Fruit fly (Drosophila melanogaster) whole organism, embryonic: Measurements from ENCODE around the gene Cchl.
A peak's percentile ranks its signal among the peaks of the same experiment; 100 is the strongest.

Experiments used
- Aef1 ChIP-seq: fragments of 200-800 bp; sonication (Bioruptor generic); IDR thresholded peaks from 3 replicates; pipeline ENCODE4 v1.3.6; 2022; ENCODE audit warnings: missing biosample characterization, missing genetic modification characterization
- Bgb ChIP-seq: fragments of 200-800 bp; sonication (Bioruptor generic); IDR thresholded peaks from 2 replicates; pipeline ENCODE4 v1.3.6; 2022; ENCODE audit warnings: missing biosample characterization, missing genetic modification characterization; ENCODE audit not compliant: partially characterized antibody
- CG10209 ChIP-seq: fragments of 200-800 bp; sonication (Bioruptor generic); optimal IDR thresholded peaks from 3 replicates; lab custom pipeline; 2017; ENCODE audit warnings: missing biosample characterization, mild to moderate bottlenecking, missing genetic modification characterization, missing genetic modification reagents
- CG1024 ChIP-seq: fragments of 200-800 bp; sonication (Bioruptor generic); IDR thresholded peaks from 2 replicates; pipeline ENCODE4 v1.3.6; 2022; ENCODE audit warnings: missing biosample characterization, missing genetic modification characterization
- CG10462 ChIP-seq: fragments of 200-800 bp; sonication (Bioruptor generic); optimal IDR thresholded peaks from 2 replicates; lab custom pipeline; 2016; ENCODE audit warnings: missing biosample characterization, missing genetic modification characterization
- CG11696 ChIP-seq: fragments of 200-800 bp; sonication (Bioruptor generic); IDR thresholded peaks from 2 replicates; pipeline ENCODE4 v1.3.6; 2022; ENCODE audit warnings: missing biosample characterization, missing genetic modification characterization
- CG12219 ChIP-seq: fragments of 200-800 bp; sonication (Bioruptor generic); optimal IDR thresholded peaks from 3 replicates; lab custom pipeline; 2018; ENCODE audit warnings: missing biosample characterization, mild to moderate bottlenecking, missing genetic modification characterization
- CG13123 ChIP-seq: fragments of 200-800 bp; sonication (Bioruptor generic); optimal IDR thresholded peaks from 2 replicates; lab custom pipeline; 2016; ENCODE audit warnings: missing biosample characterization, missing genetic modification characterization
- CG14014 ChIP-seq: fragments of 200-800 bp; sonication (Bioruptor generic); IDR thresholded peaks from 2 replicates; pipeline ENCODE4 v1.3.6; 2022; ENCODE audit warnings: missing biosample characterization, missing genetic modification characterization
- CG14667 ChIP-seq: fragments of 200-800 bp; sonication (Bioruptor generic); IDR thresholded peaks from 2 replicates; pipeline ENCODE4 v1.3.6; 2022; ENCODE audit warnings: missing biosample characterization, missing genetic modification characterization
- CG15696 ChIP-seq: fragments of 200-800 bp; sonication (Bioruptor generic); optimal IDR thresholded peaks from 2 replicates; lab custom pipeline; 2019; ENCODE audit warnings: missing biosample characterization, mild to moderate bottlenecking, missing genetic modification characterization, moderate library complexity
- CG1602 ChIP-seq: fragments of 200-800 bp; sonication (Bioruptor generic); optimal IDR thresholded peaks from 3 replicates; lab custom pipeline; 2016; ENCODE audit warnings: missing biosample characterization, missing genetic modification characterization
- CG17328 ChIP-seq: fragments of 200-800 bp; sonication (Bioruptor generic); IDR thresholded peaks from 2 replicates; pipeline ENCODE4 v1.3.6; 2022; ENCODE audit warnings: missing biosample characterization, missing genetic modification characterization
- CG18619 ChIP-seq: fragments of 200-800 bp; sonication (Bioruptor generic); optimal IDR thresholded peaks from 3 replicates; lab custom pipeline; 2017; ENCODE audit warnings: missing biosample characterization, mild to moderate bottlenecking, missing genetic modification characterization
- CG2889 ChIP-seq: fragments of 200-800 bp; sonication (Bioruptor generic); IDR thresholded peaks from 3 replicates; pipeline ENCODE4 v1.3.6; 2022; ENCODE audit warnings: missing biosample characterization, missing genetic modification characterization
- CG4328 ChIP-seq: fragments of 200-800 bp; sonication (Bioruptor generic); optimal IDR thresholded peaks from 3 replicates; lab custom pipeline; 2017; ENCODE audit warnings: missing biosample characterization, missing genetic modification reagents, missing genetic modification characterization
- CG7745 ChIP-seq: fragments of 200-800 bp; sonication (Bioruptor generic); optimal IDR thresholded peaks from 2 replicates; lab custom pipeline; 2018; ENCODE audit warnings: missing biosample characterization, mild to moderate bottlenecking, missing genetic modification characterization, moderate library complexity
- CG9817 ChIP-seq: fragments of 200-800 bp; sonication (Bioruptor generic); optimal IDR thresholded peaks from 2 replicates; lab custom pipeline; 2018; ENCODE audit warnings: missing biosample characterization, mild to moderate bottlenecking, missing genetic modification characterization, moderate library complexity
- CHES-1-like ChIP-seq: fragments of 200-800 bp; sonication (Bioruptor generic); optimal IDR thresholded peaks from 2 replicates; lab custom pipeline; 2016; ENCODE audit warnings: missing biosample characterization, missing genetic modification characterization
- E2f1 ChIP-seq: fragments of 200-800 bp; sonication (Bioruptor generic); IDR thresholded peaks from 2 replicates; pipeline ENCODE4 v1.3.6; 2022; ENCODE audit warnings: missing biosample characterization, missing genetic modification characterization
- E2f2 ChIP-seq: fragments of 200-800 bp; sonication (Bioruptor generic); IDR thresholded peaks from 2 replicates; pipeline ENCODE4 v1.3.6; 2022; ENCODE audit warnings: missing biosample characterization, missing genetic modification characterization
- Gsc ChIP-seq: fragments of 200-800 bp; sonication (Bioruptor generic); IDR thresholded peaks from 2 replicates; pipeline ENCODE4 v1.3.6; 2022; ENCODE audit warnings: missing biosample characterization, missing genetic modification characterization
- H2.0 ChIP-seq: fragments of 200-800 bp; sonication (Bioruptor generic); IDR thresholded peaks from 2 replicates; pipeline ENCODE4 v1.3.6; 2022; ENCODE audit warnings: missing biosample characterization, missing genetic modification characterization
- HLH3B ChIP-seq: fragments of 200-800 bp; sonication (Bioruptor generic); IDR thresholded peaks from 2 replicates; pipeline ENCODE4 v1.3.6; 2022; ENCODE audit warnings: missing biosample characterization, missing genetic modification characterization
- HmgD ChIP-seq: fragments of 200-800 bp; sonication (Bioruptor generic); optimal IDR thresholded peaks from 3 replicates; lab custom pipeline; 2016; ENCODE audit warnings: missing biosample characterization, missing genetic modification characterization
- MBD-R2 ChIP-seq: fragments of 200-800 bp; sonication (Bioruptor generic); IDR thresholded peaks from 2 replicates; pipeline ENCODE4 v1.3.6; 2022; ENCODE audit warnings: missing biosample characterization, missing genetic modification characterization
- MTF-1 ChIP-seq: fragments of 200-800 bp; sonication (Bioruptor generic); optimal IDR thresholded peaks from 2 replicates; lab custom pipeline; 2018; ENCODE audit warnings: missing biosample characterization, mild to moderate bottlenecking, missing genetic modification characterization, borderline replicate concordance
- Meics ChIP-seq: fragments of 200-800 bp; sonication (Bioruptor generic); optimal IDR thresholded peaks from 2 replicates; lab custom pipeline; 2017; ENCODE audit warnings: missing biosample characterization, mild to moderate bottlenecking, missing genetic modification characterization
- NFAT ChIP-seq: fragments of 200-800 bp; sonication (Bioruptor generic); IDR thresholded peaks from 2 replicates; pipeline ENCODE4 v1.3.6; 2022; ENCODE audit warnings: missing biosample characterization, missing genetic modification characterization
- Rx ChIP-seq: fragments of 200-800 bp; sonication (Bioruptor generic); IDR thresholded peaks from 2 replicates; pipeline ENCODE4 v1.3.6; 2022; ENCODE audit warnings: missing biosample characterization, missing genetic modification characterization
- YL-1 ChIP-seq: fragments of 200-800 bp; sonication (Bioruptor generic); optimal IDR thresholded peaks from 3 replicates; lab custom pipeline; 2017; ENCODE audit warnings: missing biosample characterization, mild to moderate bottlenecking, missing genetic modification characterization
- ap ChIP-seq: fragments of 200-800 bp; sonication (Bioruptor generic); IDR thresholded peaks from 2 replicates; pipeline ENCODE4 v1.3.6; 2022; ENCODE audit warnings: missing biosample characterization, missing genetic modification characterization
- ara ChIP-seq: fragments of 200-800 bp; sonication (Bioruptor generic); IDR thresholded peaks from 2 replicates; pipeline ENCODE4 v1.3.6; 2022; ENCODE audit warnings: missing biosample characterization, missing genetic modification characterization
- bcd ChIP-seq: fragments of 200-800 bp; sonication (Bioruptor generic); optimal IDR thresholded peaks from 2 replicates; lab custom pipeline; 2017; ENCODE audit warnings: missing biosample characterization, mild to moderate bottlenecking, missing genetic modification characterization
- bsh ChIP-seq, 2 experiments: fragments of 200-800 bp; sonication (Bioruptor generic); optimal IDR thresholded peaks; 2 replicates each; lab custom pipeline; 2017 to 2018; ENCODE audit warnings: mild to moderate bottlenecking in 2 of 2, missing biosample characterization in 2 of 2, missing genetic modification characterization in 2 of 2, moderate library complexity in 1 of 2
- chif ChIP-seq, 2 experiments: fragments of 200-800 bp; sonication (Bioruptor generic); optimal IDR thresholded peaks; 3 replicates each; lab custom pipeline; 2016; ENCODE audit warnings: missing biosample characterization in 2 of 2, missing genetic modification characterization in 2 of 2
- chn ChIP-seq: fragments of 200-800 bp; sonication (Bioruptor generic); optimal IDR thresholded peaks from 2 replicates; lab custom pipeline; 2016; ENCODE audit warnings: missing biosample characterization, missing genetic modification characterization
- dpn ChIP-seq, 2 experiments: fragments of 200-800 bp; sonication (Bioruptor generic); optimal IDR thresholded peaks; 3 replicates each; lab custom pipeline; 2016; ENCODE audit warnings: missing biosample characterization in 2 of 2, missing genetic modification characterization in 2 of 2
- dysf ChIP-seq: fragments of 200-800 bp; sonication (Bioruptor generic); IDR thresholded peaks from 3 replicates; pipeline ENCODE4 v1.3.6; 2022; ENCODE audit warnings: missing biosample characterization, missing genetic modification characterization
- ems ChIP-seq: fragments of 200-800 bp; sonication (Bioruptor generic); optimal IDR thresholded peaks from 3 replicates; lab custom pipeline; 2016; ENCODE audit warnings: missing biosample characterization, missing genetic modification characterization
- fd3F ChIP-seq: fragments of 200-800 bp; sonication (Bioruptor generic); optimal IDR thresholded peaks from 2 replicates; lab custom pipeline; 2018; ENCODE audit warnings: missing biosample characterization, mild to moderate bottlenecking, missing genetic modification characterization, moderate library complexity
- grau ChIP-seq: fragments of 200-800 bp; optimal IDR thresholded peaks from 3 replicates; lab custom pipeline; 2019; ENCODE audit warnings: missing biosample characterization, mild to moderate bottlenecking, missing genetic modification characterization, moderate library complexity
- hbn ChIP-seq: fragments of 200-800 bp; sonication (Bioruptor generic); IDR thresholded peaks from 2 replicates; pipeline ENCODE4 v1.3.6; 2022; ENCODE audit warnings: missing biosample characterization, missing genetic modification characterization; ENCODE audit not compliant: partially characterized antibody
- lilli ChIP-seq: fragments of 200-800 bp; sonication (Bioruptor generic); optimal IDR thresholded peaks from 3 replicates; lab custom pipeline; 2016; ENCODE audit warnings: missing biosample characterization, missing genetic modification characterization
- p53 ChIP-seq: fragments of 200-800 bp; sonication (Bioruptor generic); optimal IDR thresholded peaks from 2 replicates; lab custom pipeline; 2016; ENCODE audit warnings: missing biosample characterization, missing genetic modification characterization
- pb ChIP-seq: fragments of 200-800 bp; sonication (Bioruptor generic); optimal IDR thresholded peaks from 3 replicates; lab custom pipeline; 2016; ENCODE audit warnings: missing biosample characterization, missing genetic modification characterization
- ttk ChIP-seq: fragments of 200-800 bp; sonication (Bioruptor generic); IDR thresholded peaks from 2 replicates; pipeline ENCODE4 v2.1.2; 2022; ENCODE audit warnings: missing biosample characterization, missing genetic modification characterization

The Cchl gene

dm6 chr3R:21992909-21993308 is 34.4 kb downstream of the Cchl start (continued):
- TF ChIP-seq Bgb (GFP tag; lab: Robert Waterston, UW) = no peak
- peak; percentile 24; the same call in 1 of the 2 replicates for TF ChIP-seq E2f1
- TF ChIP-seq CG4328 (GFP tag; lab: Kevin White, UChicago) = no peak
- TF ChIP-seq CHES-1-like (GFP tag; lab: Kevin White, UChicago) = no peak
- TF ChIP-seq E2f2 = peak; percentile 23; the same call in 1 of the 2 replicates
- no peak for TF ChIP-seq hbn (GFP tag; lab: Robert Waterston, UW)
- TF ChIP-seq CG13123 (GFP tag; lab: Kevin White, UChicago) = no peak
- TF ChIP-seq MTF-1 = no peak
- TF ChIP-seq CG10209 = peak; percentile 22
- peak in 1 of 2 experiments; percentile 11 for TF ChIP-seq bsh (GFP tag; optimal IDR thresholded peaks at IDR 0.05; lab: Kevin White, UChicago)
- TF ChIP-seq p53 = no peak
- no peak for TF ChIP-seq YL-1 (GFP tag; lab: Kevin White, UChicago)
- peak; percentile 20; the same call in 1 of the 2 replicates for TF ChIP-seq MBD-R2 (GFP tag; lab: Robert Waterston, UW)
- no peak for TF ChIP-seq pb (GFP tag; lab: Kevin White, UChicago)
- TF ChIP-seq ap (GFP tag; lab: Robert Waterston, UW) = peak; percentile 17; the same call in 1 of the 2 replicates
- TF ChIP-seq chif (GFP tag; optimal IDR thresholded peaks at IDR 0.05; lab: Kevin White, UChicago) = peak; percentile 15 to 46
- peak; percentile 26 for TF ChIP-seq chn (GFP tag; lab: Kevin White, UChicago)
- peak; percentile 67 for TF ChIP-seq Aef1
- peak; percentile 37 for TF ChIP-seq CG9817 (tag; lab: Kevin White, UChicago)
- no peak for TF ChIP-seq HmgD (GFP tag; lab: Kevin White, UChicago)
- peak; percentile 59; the same call in 1 of the 2 replicates for TF ChIP-seq ttk (GFP tag; lab: Robert Waterston, UW)
- no peak for TF ChIP-seq CG15696 (tag; lab: Kevin White, UChicago)
- TF ChIP-seq bcd (GFP tag; lab: Kevin White, UChicago) = peak; percentile 18
- peak; percentile 18 for TF ChIP-seq fd3F (GFP tag; lab: Kevin White, UChicago)
- TF ChIP-seq CG11696 (GFP tag; lab: Robert Waterston, UW) = 0 out of 2 replicates have a peak, but pooled peaks have one; percentile 23
- TF ChIP-seq CG7745 (tag; lab: Kevin White, UChicago) = no peak
- TF ChIP-seq dysf (GFP tag; lab: Robert Waterston, UW) = peak; percentile 66; the same call in 2 of the 3 replicates
- peak; percentile 5 for TF ChIP-seq CG12219 (GFP tag; lab: Kevin White, UChicago)
- peak; percentile 44 for TF ChIP-seq CG1602 (GFP tag; lab: Kevin White, UChicago)
- TF ChIP-seq ems (GFP tag; lab: Kevin White, UChicago) = peak; percentile 13
- TF ChIP-seq CG1024 = 0 out of 2 replicates have a peak, but pooled peaks have one; percentile 9
- no peak for TF ChIP-seq CG10462 (GFP tag; lab: Kevin White, UChicago)
- peak; percentile 57; the same call in 1 of the 2 replicates for TF ChIP-seq H2.0 (GFP tag; lab: Robert Waterston, UW)
- peak; percentile 29; the same call in 1 of the 2 replicates for TF ChIP-seq Rx (GFP tag; lab: Robert Waterston, UW)
- TF ChIP-seq CG14667 = peak; percentile 36; the same call in 1 of the 2 replicates
- TF ChIP-seq grau = peak; percentile 68
- peak; percentile 52; the same call in 1 of the 2 replicates for TF ChIP-seq CG14014 (GFP tag; lab: Robert Waterston, UW)
- peak; percentile 61; the same call in 1 of the 2 replicates for TF ChIP-seq NFAT (GFP tag; lab: Robert Waterston, UW)
- TF ChIP-seq Meics (GFP tag; lab: Kevin White, UChicago) = peak; percentile 3
- TF ChIP-seq CG2889 (GFP tag; lab: Robert Waterston, UW) = peak; percentile 66; the same call in 2 of the 3 replicates
- no peak for TF ChIP-seq CG18619 (GFP tag; lab: Kevin White, UChicago)
- TF ChIP-seq ara = peak; percentile 56; the same call in 1 of the 2 replicates
- TF ChIP-seq CG17328 (GFP tag; lab: Robert Waterston, UW) = peak; percentile 64
- peak; percentile 19 to 65 for TF ChIP-seq dpn (GFP tag; optimal IDR thresholded peaks at IDR 0.05; lab: Kevin White, UChicago)
- peak; percentile 34 for TF ChIP-seq lilli (GFP tag; lab: Kevin White, UChicago)
- peak; percentile 34; the same call in 1 of the 2 replicates for TF ChIP-seq HLH3B (GFP tag; lab: Robert Waterston, UW)
- TF ChIP-seq Gsc (GFP tag; lab: Robert Waterston, UW) = 0 out of 2 replicates have a peak, but pooled peaks have one; percentile 28
